Fruit fly (Drosophila melanogaster) whole organism, embryonic: Measurements from ENCODE around the gene CG11158.

Experiments used
- Adf1 ChIP-seq: fragments of 200-800 bp; sonication (Bioruptor generic); IDR thresholded peaks from 2 replicates; pipeline ENCODE4 v1.3.6; 2022; ENCODE audit warnings: missing biosample characterization, missing genetic modification characterization
- Atf6 ChIP-seq: fragments of 200-800 bp; sonication (Bioruptor generic); IDR thresholded peaks from 2 replicates; pipeline ENCODE4 v1.3.6; 2022; ENCODE audit warnings: missing biosample characterization, missing genetic modification characterization
- C15 ChIP-seq: fragments of 200-800 bp; sonication (Bioruptor generic); IDR thresholded peaks from 3 replicates; pipeline ENCODE4 v1.3.6; 2022; ENCODE audit warnings: missing biosample characterization, missing genetic modification characterization
- CG10366 ChIP-seq: fragments of 200-800 bp; sonication (Bioruptor generic); IDR thresholded peaks from 2 replicates; pipeline ENCODE4 v1.3.6; 2022; ENCODE audit warnings: missing biosample characterization, missing genetic modification characterization
- CG11247 ChIP-seq: fragments of 200-800 bp; sonication (Bioruptor generic); IDR thresholded peaks from 2 replicates; pipeline ENCODE4 v1.3.6; 2022; ENCODE audit warnings: missing biosample characterization, missing genetic modification characterization
- CG12236 ChIP-seq: fragments of 200-800 bp; sonication (Bioruptor generic); optimal IDR thresholded peaks from 2 replicates; lab custom pipeline; 2016; ENCODE audit warnings: missing biosample characterization, missing genetic modification characterization
- CG12769 ChIP-seq: fragments of 200-800 bp; sonication (Bioruptor generic); optimal IDR thresholded peaks from 2 replicates; lab custom pipeline; 2019; ENCODE audit warnings: missing biosample characterization, mild to moderate bottlenecking, missing genetic modification characterization, moderate library complexity
- CG13775 ChIP-seq: fragments of 200-800 bp; sonication (Bioruptor generic); optimal IDR thresholded peaks from 3 replicates; lab custom pipeline; 2017; ENCODE audit warnings: missing biosample characterization, mild to moderate bottlenecking, missing genetic modification characterization
- CG14014 ChIP-seq: fragments of 200-800 bp; sonication (Bioruptor generic); IDR thresholded peaks from 2 replicates; pipeline ENCODE4 v1.3.6; 2022; ENCODE audit warnings: missing biosample characterization, missing genetic modification characterization
- CG14860 ChIP-seq: fragments of 200-800 bp; sonication (Bioruptor generic); IDR thresholded peaks from 3 replicates; pipeline ENCODE4 v1.3.6; 2022; ENCODE audit warnings: missing biosample characterization, missing genetic modification characterization; ENCODE audit not compliant: partially characterized antibody
- CG15601 ChIP-seq: fragments of 200-800 bp; sonication (Bioruptor generic); optimal IDR thresholded peaks from 3 replicates; lab custom pipeline; 2019; ENCODE audit warnings: missing biosample characterization, mild to moderate bottlenecking, missing genetic modification characterization, moderate library complexity
- CG17802 ChIP-seq: fragments of 200-800 bp; sonication (Bioruptor generic); optimal IDR thresholded peaks from 2 replicates; lab custom pipeline; 2018; ENCODE audit warnings: missing biosample characterization, mild to moderate bottlenecking, missing genetic modification characterization, moderate library complexity
- CG1832 ChIP-seq: fragments of 200-800 bp; sonication (Bioruptor generic); optimal IDR thresholded peaks from 2 replicates; lab custom pipeline; 2017; ENCODE audit warnings: missing biosample characterization, mild to moderate bottlenecking, missing genetic modification characterization, inconsistent platforms
- CG2889 ChIP-seq: fragments of 200-800 bp; sonication (Bioruptor generic); IDR thresholded peaks from 3 replicates; pipeline ENCODE4 v1.3.6; 2022; ENCODE audit warnings: missing biosample characterization, missing genetic modification characterization
- CG31388 ChIP-seq: fragments of 200-800 bp; sonication (Bioruptor generic); optimal IDR thresholded peaks from 2 replicates; lab custom pipeline; 2016; ENCODE audit warnings: missing biosample characterization, missing genetic modification characterization
- CG3995 ChIP-seq: fragments of 200-800 bp; sonication (Bioruptor generic); optimal IDR thresholded peaks from 3 replicates; lab custom pipeline; 2016; ENCODE audit warnings: missing biosample characterization, missing genetic modification characterization
- CG4730 ChIP-seq: fragments of 200-800 bp; sonication (Bioruptor generic); IDR thresholded peaks from 2 replicates; pipeline ENCODE4 v1.3.6; 2022; ENCODE audit warnings: missing biosample characterization, missing genetic modification characterization
- CG5245 ChIP-seq: fragments of 200-800 bp; sonication (Bioruptor generic); optimal IDR thresholded peaks from 3 replicates; lab custom pipeline; 2016; ENCODE audit warnings: missing biosample characterization, missing genetic modification characterization
- CG5953 ChIP-seq: fragments of 200-800 bp; sonication (Bioruptor generic); IDR thresholded peaks from 2 replicates; pipeline ENCODE4 v1.3.6; 2022; ENCODE audit warnings: missing biosample characterization, missing genetic modification characterization
- CG6654 ChIP-seq: fragments of 200-800 bp; sonication (Bioruptor generic); optimal IDR thresholded peaks from 2 replicates; lab custom pipeline; 2017; ENCODE audit warnings: missing biosample characterization, mild to moderate bottlenecking, missing genetic modification characterization
- CG8359 ChIP-seq: fragments of 200-800 bp; sonication (Bioruptor generic); optimal IDR thresholded peaks from 2 replicates; lab custom pipeline; 2017; ENCODE audit warnings: missing biosample characterization, mild to moderate bottlenecking, missing genetic modification characterization, borderline replicate concordance
- CG9797 ChIP-seq: fragments of 200-800 bp; sonication (Bioruptor generic); optimal IDR thresholded peaks from 3 replicates; lab custom pipeline; 2018; ENCODE audit warnings: missing biosample characterization, mild to moderate bottlenecking, missing genetic modification characterization
- CHES-1-like ChIP-seq: fragments of 200-800 bp; sonication (Bioruptor generic); optimal IDR thresholded peaks from 2 replicates; lab custom pipeline; 2016; ENCODE audit warnings: missing biosample characterization, missing genetic modification characterization
- CTCF ChIP-seq: fragments of 200-800 bp; sonication (Bioruptor generic); optimal IDR thresholded peaks from 2 replicates; lab custom pipeline; 2017; ENCODE audit warnings: missing biosample characterization, mild to moderate bottlenecking, missing genetic modification characterization, moderate library complexity
- Doc3 ChIP-seq: fragments of 200-800 bp; sonication (Bioruptor generic); IDR thresholded peaks from 3 replicates; pipeline ENCODE4 v1.3.6; 2022; ENCODE audit warnings: missing biosample characterization, missing genetic modification characterization; ENCODE audit not compliant: partially characterized antibody
- HLH3B ChIP-seq: fragments of 200-800 bp; sonication (Bioruptor generic); IDR thresholded peaks from 2 replicates; pipeline ENCODE4 v1.3.6; 2022; ENCODE audit warnings: missing biosample characterization, missing genetic modification characterization
- Hr39 ChIP-seq: fragments of >200 bp; optimal IDR thresholded peaks from 2 replicates; lab custom pipeline; 2017
- NC2β ChIP-seq: fragments of 200-800 bp; sonication (Bioruptor generic); optimal IDR thresholded peaks from 2 replicates; lab custom pipeline; 2016; ENCODE audit warnings: missing biosample characterization, missing genetic modification characterization
- Ptx1 ChIP-seq: fragments of 200-800 bp; sonication (Bioruptor generic); IDR thresholded peaks from 2 replicates; pipeline ENCODE4 v1.3.6; 2022; ENCODE audit warnings: missing biosample characterization, missing genetic modification characterization
- Scr ChIP-seq: fragments of 200-800 bp; sonication (Bioruptor generic); IDR thresholded peaks from 2 replicates; pipeline ENCODE4 v1.3.6; 2022; ENCODE audit warnings: missing biosample characterization, missing genetic modification characterization; ENCODE audit not compliant: partially characterized antibody
- Sin3A ChIP-seq: fragments of >200 bp; optimal IDR thresholded peaks from 2 replicates; lab custom pipeline; 2018
- Stat92E ChIP-seq, 3 experiments: fragments of >200 bp in 2 of 3; fragments of 200-800 bp in 1 of 3; sonication (Bioruptor generic) in 1 of 3; optimal IDR thresholded peaks; 2 replicates each; lab custom pipeline; 2017 to 2019; ENCODE audit warnings: missing biosample characterization in 3 of 3, missing genetic modification characterization in 3 of 3, mild to moderate bottlenecking in 1 of 3, moderate library complexity in 1 of 3
- YL-1 ChIP-seq: fragments of 200-800 bp; sonication (Bioruptor generic); optimal IDR thresholded peaks from 3 replicates; lab custom pipeline; 2017; ENCODE audit warnings: missing biosample characterization, mild to moderate bottlenecking, missing genetic modification characterization
- amos ChIP-seq: fragments of 200-800 bp; sonication (Bioruptor generic); IDR thresholded peaks from 2 replicates; pipeline ENCODE4 v1.3.6; 2022; ENCODE audit warnings: missing biosample characterization, missing genetic modification characterization; ENCODE audit not compliant: partially characterized antibody
- bigmax ChIP-seq: fragments of 200-800 bp; sonication (Bioruptor generic); optimal IDR thresholded peaks from 2 replicates; lab custom pipeline; 2018; ENCODE audit warnings: missing biosample characterization, mild to moderate bottlenecking, missing genetic modification characterization
- cas ChIP-seq: fragments of 200-800 bp; sonication (Bioruptor generic); IDR thresholded peaks from 2 replicates; pipeline ENCODE4 v1.3.6; 2022; ENCODE audit warnings: missing biosample characterization, missing genetic modification characterization
- cg ChIP-seq: fragments of 200-800 bp; sonication (Bioruptor generic); optimal IDR thresholded peaks from 3 replicates; lab custom pipeline; 2019; ENCODE audit warnings: missing biosample characterization, mild to moderate bottlenecking, missing genetic modification characterization, moderate library complexity
- dmrt99B ChIP-seq: fragments of 200-800 bp; sonication (Bioruptor generic); optimal IDR thresholded peaks from 2 replicates; lab custom pipeline; 2018; ENCODE audit warnings: missing biosample characterization, mild to moderate bottlenecking, missing genetic modification characterization, moderate library complexity
- insv ChIP-seq, 2 experiments: fragments of 200-800 bp; sonication (Bioruptor generic); optimal IDR thresholded peaks; 3 replicates each; lab custom pipeline; 2016 to 2018; ENCODE audit warnings: missing biosample characterization in 2 of 2, missing genetic modification characterization in 2 of 2
- jing ChIP-seq: fragments of 200-800 bp; sonication (Bioruptor generic); optimal IDR thresholded peaks from 2 replicates; lab custom pipeline; 2018; ENCODE audit warnings: missing biosample characterization, mild to moderate bottlenecking, missing genetic modification characterization
- kah ChIP-seq: fragments of 200-800 bp; sonication (Bioruptor generic); optimal IDR thresholded peaks from 2 replicates; lab custom pipeline; 2018; ENCODE audit warnings: missing biosample characterization, mild to moderate bottlenecking, missing genetic modification characterization
- lmd ChIP-seq: fragments of 200-800 bp; sonication (Bioruptor generic); IDR thresholded peaks from 2 replicates; pipeline ENCODE4 v1.3.6; 2022; ENCODE audit warnings: missing biosample characterization, missing genetic modification characterization
- maf-S ChIP-seq: fragments of 200-800 bp; sonication (Bioruptor generic); optimal IDR thresholded peaks from 2 replicates; lab custom pipeline; 2016; ENCODE audit warnings: missing biosample characterization, missing genetic modification characterization
- mam ChIP-seq: fragments of 200-800 bp; sonication (Bioruptor generic); optimal IDR thresholded peaks from 3 replicates; lab custom pipeline; 2016; ENCODE audit warnings: missing biosample characterization, missing genetic modification characterization
- prd ChIP-seq, 3 experiments: fragments of >200 bp in 2 of 3; fragments of 200-800 bp in 1 of 3; sonication (Bioruptor generic) in 1 of 3; optimal IDR thresholded peaks in 2 of 3; IDR thresholded peaks in 1 of 3; 2 replicates in 2 of 3; 3 replicates in 1 of 3; pipeline versions ENCODE4 v1.3.6 to Lab custom; 2017 to 2022; ENCODE audit warnings: missing biosample characterization in 1 of 3, missing genetic modification characterization in 1 of 3
- ranshi ChIP-seq: fragments of 200-800 bp; sonication (Bioruptor generic); IDR thresholded peaks from 2 replicates; pipeline ENCODE4 v1.3.6; 2022; ENCODE audit warnings: missing biosample characterization, missing genetic modification characterization
- tio ChIP-seq: fragments of 200-800 bp; sonication (Bioruptor generic); optimal IDR thresholded peaks from 2 replicates; lab custom pipeline; 2017; ENCODE audit warnings: missing biosample characterization, missing genetic modification characterization, inconsistent platforms
- tll ChIP-seq, 2 experiments: fragments of 200-800 bp in 1 of 2; fragments of >200 bp in 1 of 2; sonication (Bioruptor generic) in 1 of 2; optimal IDR thresholded peaks; 2 replicates each; lab custom pipeline; 2017 to 2019; ENCODE audit warnings: missing biosample characterization in 2 of 2, missing genetic modification characterization in 2 of 2, mild to moderate bottlenecking in 1 of 2, moderate library complexity in 1 of 2
- toy ChIP-seq: fragments of 200-800 bp; sonication (Bioruptor generic); IDR thresholded peaks from 2 replicates; pipeline ENCODE4 v1.3.6; 2022; ENCODE audit warnings: missing biosample characterization, missing genetic modification characterization
- wek ChIP-seq: fragments of 200-800 bp; sonication (Bioruptor generic); optimal IDR thresholded peaks from 3 replicates; lab custom pipeline; 2018; ENCODE audit warnings: missing biosample characterization, mild to moderate bottlenecking, missing genetic modification characterization, moderate library complexity
- yki ChIP-seq: fragments of >200 bp; optimal IDR thresholded peaks from 3 replicates; lab custom pipeline; 2018

The CG11158 gene

dm6 chrX:13644696-13645393 lies 37.9 kb upstream of the CG11158 start (continued):
- TF ChIP-seq cas (GFP tag; lab: Robert Waterston, UW) (no peak), CHES-1-like (no peak), CTCF (GFP tag; lab: Kevin White, UChicago) (no peak), CG2889 (no peak), dmrt99B (tag; lab: Kevin White, UChicago) (peak; percentile 47), HLH3B (GFP tag; lab: Robert Waterston, UW) (no peak), tll (GFP tag; optimal IDR thresholded peaks at IDR 0.05; lab: Kevin White, UChicago) (no peak), Ptx1 (GFP tag; lab: Robert Waterston, UW) (no peak), maf-S (GFP tag; lab: Kevin White, UChicago) (no peak), kah (GFP tag; lab: Kevin White, UChicago) (no peak), prd (optimal IDR thresholded peaks at IDR 0.05; lab: Kevin White, UChicago) (no peak), prd (GFP tag; IDR thresholded peaks at IDR 0.05; lab: Robert Waterston, UW) (no peak), CG12236 (GFP tag; lab: Kevin White, UChicago) (no peak), CG31388 (no peak), CG14860 (GFP tag; lab: Robert Waterston, UW) (no peak), Hr39 (lab: Kevin White, UChicago) (no peak), toy (GFP tag; lab: Robert Waterston, UW) (no peak), insv (GFP tag; optimal IDR thresholded peaks at IDR 0.05; lab: Kevin White, UChicago) (no peak), CG17802 (tag; lab: Kevin White, UChicago) (no peak), NC2β (GFP tag; lab: Kevin White, UChicago) (no peak), jing (no peak), Sin3A (lab: Kevin White, UChicago) (no peak), ranshi (GFP tag; lab: Robert Waterston, UW) (no peak), Scr (GFP tag; lab: Robert Waterston, UW) (no peak), yki (no peak), CG1832 (GFP tag; lab: Kevin White, UChicago) (no peak), CG15601 (tag; lab: Kevin White, UChicago) (peak; percentile 10), bigmax (GFP tag; lab: Kevin White, UChicago) (no peak), Doc3 (GFP tag; lab: Robert Waterston, UW) (no peak), CG4730 (GFP tag; lab: Robert Waterston, UW) (no peak), mam (no peak), Atf6 (GFP tag; lab: Robert Waterston, UW) (no peak), CG5953 (GFP tag; lab: Robert Waterston, UW) (no peak), wek (GFP tag; lab: Kevin White, UChicago) (no peak), CG9797 (GFP tag; lab: Kevin White, UChicago) (no peak), CG6654 (GFP tag; lab: Kevin White, UChicago) (no peak), YL-1 (GFP tag; lab: Kevin White, UChicago) (peak; percentile 1), CG10366 (GFP tag; lab: Robert Waterston, UW) (no peak), CG5245 (GFP tag; lab: Kevin White, UChicago) (no peak), lmd (GFP tag; lab: Robert Waterston, UW) (no peak), CG13775 (GFP tag; lab: Kevin White, UChicago) (no peak), tio (GFP tag; lab: Kevin White, UChicago) (no peak), CG14014 (GFP tag; lab: Robert Waterston, UW) (no peak), Adf1 (GFP tag; lab: Robert Waterston, UW) (no peak), C15 (GFP tag; lab: Robert Waterston, UW) (no peak), cg (GFP tag; lab: Kevin White, UChicago) (no peak), Stat92E (GFP tag; optimal IDR thresholded peaks at IDR 0.05; lab: Kevin White, UChicago) (no peak), CG12769 (no peak), amos (GFP tag; lab: Robert Waterston, UW) (no peak), CG3995 (GFP tag; lab: Kevin White, UChicago) (no peak), CG11247 (GFP tag; lab: Robert Waterston, UW) (no peak), CG8359 (GFP tag; lab: Kevin White, UChicago) (peak; percentile 96)
